Worm (Caenorhabditis elegans): Measurements from ENCODE around the gene C05D9.9.

- no peak for TF ChIP-seq F13C5.2 (tag; optimal IDR thresholded peaks at IDR 0.05)
- no peak for TF ChIP-seq hmbx-1 (tag; optimal IDR thresholded peaks at IDR 0.05)
- TF ChIP-seq scrt-1 (GFP tag; IDR thresholded peaks at IDR 0.05), result no peak
Observed at ce11 chrX:1085000-1085399, 39.0 kb downstream of the C05D9.9 start.

All from whole organism, early embryonic.